Fruit fly (Drosophila melanogaster): ENCODE results near the gene Fancm.
A peak's percentile ranks its signal among the peaks of the same experiment; 100 is the strongest.

Gene Fancm

dm6 chr3R:21499131-21500036 is 17.3 kb downstream of the Fancm start, which contains the start of gene C15 (continued):
- TF ChIP-seq Trl (optimal IDR thresholded peaks at IDR 0.05) (peak; percentile 2 to 27), Trl (GFP tag; optimal IDR thresholded peaks at IDR 0.05) (peak; percentile 48), Doc2 (GFP tag; IDR thresholded peaks at IDR 0.05) (no peak), hbn (GFP tag; IDR thresholded peaks at IDR 0.05; ENCODE audit: partially characterized antibody) (peak; percentile 32; the same call in 1 of the 2 replicates), amos (GFP tag; IDR thresholded peaks at IDR 0.05; ENCODE audit: partially characterized antibody) (peak; percentile 40; the same call in 1 of the 2 replicates), PHDP (tag; optimal IDR thresholded peaks at IDR 0.05) (no peak), dpn (GFP tag; optimal IDR thresholded peaks at IDR 0.05) (peak in 1 of 2 experiments; percentile 4), CG2712 (tag; optimal IDR thresholded peaks at IDR 0.05) (no peak), CG11695 (GFP tag; IDR thresholded peaks at IDR 0.05) (no peak), grn (GFP tag; optimal IDR thresholded peaks at IDR 0.05) (no peak), CG18619 (GFP tag; optimal IDR thresholded peaks at IDR 0.05) (no peak), Lpt (GFP tag; optimal IDR thresholded peaks at IDR 0.05) (no peak), CG4328 (GFP tag; optimal IDR thresholded peaks at IDR 0.05) (peak; percentile 23), CG9797 (GFP tag; optimal IDR thresholded peaks at IDR 0.05) (no peak), chn (GFP tag; optimal IDR thresholded peaks at IDR 0.05) (peak; percentile 17), CG4854 (GFP tag; optimal IDR thresholded peaks at IDR 0.05) (peak; percentile 40), dm (GFP tag; optimal IDR thresholded peaks at IDR 0.05) (no peak), ash1 (GFP tag; optimal IDR thresholded peaks at IDR 0.05) (no peak), z (GFP tag; IDR thresholded peaks at IDR 0.05) (peak; percentile 11; the same call in 1 of the 3 replicates), gsb (GFP tag; IDR thresholded peaks at IDR 0.05) (no peak), Dll (GFP tag; IDR thresholded peaks at IDR 0.05; ENCODE audit: partially characterized antibody) (peak; percentile 65; the same call in 2 of the 4 replicates), CG11398 (GFP tag; optimal IDR thresholded peaks at IDR 0.05) (peak; percentile 9), CG9609 (GFP tag; optimal IDR thresholded peaks at IDR 0.05) (no peak), CG1529 (GFP tag; optimal IDR thresholded peaks at IDR 0.05) (no peak), Aef1 (GFP tag; IDR thresholded peaks at IDR 0.05) (no peak), Deaf1 (tag; optimal IDR thresholded peaks at IDR 0.05) (peak; percentile 68), CG6254 (GFP tag; optimal IDR thresholded peaks at IDR 0.05) (no peak), usp (GFP tag; optimal IDR thresholded peaks at IDR 0.05) (no peak), gro (GFP tag; optimal IDR thresholded peaks at IDR 0.05) (no peak), CG10959 (GFP tag; IDR thresholded peaks at IDR 0.05) (no peak), CTCF (GFP tag; optimal IDR thresholded peaks at IDR 0.05) (no peak), schlank (tag; optimal IDR thresholded peaks at IDR 0.05) (no peak), Vsx1 (GFP tag; optimal IDR thresholded peaks at IDR 0.05) (peak; percentile 26), CG11723 (GFP tag; optimal IDR thresholded peaks at IDR 0.05) (no peak), H2.0 (GFP tag; IDR thresholded peaks at IDR 0.05) (no peak), chinmo (GFP tag; IDR thresholded peaks at IDR 0.05; ENCODE audit: partially characterized antibody) (peak; percentile 90; the same call in 3 of the 4 replicates), Oaz (GFP tag; IDR thresholded peaks at IDR 0.05) (no peak), Fer3 (tag; optimal IDR thresholded peaks at IDR 0.05) (no peak), oc (tag; optimal IDR thresholded peaks at IDR 0.05) (peak; percentile 55), CG14441 (GFP tag; IDR thresholded peaks at IDR 0.05) (no peak), Gsc (GFP tag; IDR thresholded peaks at IDR 0.05) (no peak), so (GFP tag; IDR thresholded peaks at IDR 0.05) (peak; percentile 65; the same call in 1 of the 3 replicates), CG13894 (tag; optimal IDR thresholded peaks at IDR 0.05) (no peak), Ptx1 (GFP tag; IDR thresholded peaks at IDR 0.05) (no peak), twi (tag; optimal IDR thresholded peaks at IDR 0.05) (peak; percentile 37), CG15479 (GFP tag; optimal IDR thresholded peaks at IDR 0.05) (peak; percentile 50), trh (GFP tag; optimal IDR thresholded peaks at IDR 0.05) (no peak), phol (tag; optimal IDR thresholded peaks at IDR 0.05) (peak; percentile 6), CG18262 (tag; optimal IDR thresholded peaks at IDR 0.05) (no peak), Dfd (GFP tag; optimal IDR thresholded peaks at IDR 0.05) (no peak)

Measured in whole organism, embryonic.